Worm (Caenorhabditis elegans): ENCODE data around the gene F46B6.4.
A peak's percentile ranks its signal among the peaks of the same experiment; 100 is the strongest.

The F46B6.4 gene

DNA sequence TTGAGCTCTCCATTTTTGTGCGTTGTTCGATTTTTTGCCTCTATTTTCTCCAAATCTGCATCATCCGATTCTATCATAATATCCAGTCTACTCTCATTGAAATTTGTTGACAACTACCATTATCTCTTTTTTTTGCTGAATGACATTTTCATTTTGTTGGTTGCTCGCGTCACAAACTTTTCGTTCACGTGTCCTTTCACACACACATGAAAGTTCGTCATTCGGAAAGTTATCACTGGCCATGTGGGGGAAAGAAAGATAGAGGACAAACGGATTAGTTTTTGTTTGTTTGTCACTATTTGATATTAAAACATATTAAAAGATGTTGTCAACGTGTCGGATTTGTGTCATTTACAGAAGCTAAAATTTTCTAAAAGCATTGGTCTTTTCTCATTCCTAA is 15.7 kb upstream of the F46B6.4 start:
- TF ChIP-seq dmd-6 (GFP tag; IDR thresholded peaks at IDR 0.05): peak; percentile 56
- TF ChIP-seq Y48G9A.11 (GFP tag; IDR thresholded peaks at IDR 0.05): no peak
- peak; percentile 65 for TF ChIP-seq dve-1 (tag; optimal IDR thresholded peaks at IDR 0.05; ENCODE audit: insufficient read depth)
- TF ChIP-seq F44E2.7 (GFP tag; IDR thresholded peaks at IDR 0.05): no peak

DNA sequence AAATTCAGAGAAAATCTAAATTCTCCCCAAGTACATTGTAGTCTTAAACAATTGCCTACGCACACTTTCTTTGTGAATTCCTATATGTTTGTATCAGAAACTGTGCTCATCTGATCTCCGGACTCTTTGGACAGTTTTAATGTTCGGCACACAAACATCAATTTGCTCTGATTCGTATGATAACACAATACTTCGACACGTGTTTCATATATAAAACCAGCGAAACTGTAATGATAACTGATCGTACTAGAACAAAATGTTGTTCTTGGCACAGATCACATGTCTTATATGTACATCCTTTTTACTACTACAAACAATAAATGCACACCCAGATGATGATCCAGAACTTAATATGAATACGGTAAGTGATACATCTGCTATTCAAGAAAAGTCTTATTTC is 12.0 kb upstream of the F46B6.4 start, which contains the start of gene lipl-2:
TSS of gene lipl-2 (plus strand) at position 236 of the 400 bp plus-strand sequence.
- TF ChIP-seq mxl-3 (GFP tag; optimal IDR thresholded peaks at IDR 0.05) (peak; percentile 32), mxl-2 (GFP tag; conservative IDR thresholded peaks at IDR 0.05) (no peak), T20F7.1 (GFP tag; optimal IDR thresholded peaks at IDR 0.05) (peak; percentile 33), daf-16 (GFP tag; optimal IDR thresholded peaks at IDR 0.05) (no peak), daf-16 (tag; optimal IDR thresholded peaks at IDR 0.05) (peak; percentile 90), nhr-28 (tag; optimal IDR thresholded peaks at IDR 0.05) (peak; percentile 92), hlh-11 (tag; optimal IDR thresholded peaks at IDR 0.05) (peak; percentile 82), dve-1 (tag; optimal IDR thresholded peaks at IDR 0.05; ENCODE audit: insufficient read depth) (peak; percentile 92), php-3 (GFP tag; IDR thresholded peaks at IDR 0.05) (peak; percentile 69), dmd-6 (GFP tag; IDR thresholded peaks at IDR 0.05) (peak; percentile 79), aly-2 (tag; optimal IDR thresholded peaks at IDR 0.05) (no peak), unc-62 (GFP tag; optimal IDR thresholded peaks at IDR 0.05 in 1 of 2) (peak in 1 of 2 experiments; percentile 26), unc-62 (tag; optimal IDR thresholded peaks at IDR 0.05) (no peak), nhr-76 (tag; optimal IDR thresholded peaks at IDR 0.05) (no peak), snpc-4 (tag; optimal IDR thresholded peaks at IDR 0.05) (no peak), nhr-111 (GFP tag; optimal IDR thresholded peaks at IDR 0.05) (no peak), hlh-30 (tag; optimal IDR thresholded peaks at IDR 0.05; ENCODE audit: insufficient read depth) (peak; percentile 37), nhr-102 (tag; optimal IDR thresholded peaks at IDR 0.05) (peak; percentile 3), mdl-1 (tag; optimal IDR thresholded peaks at IDR 0.05) (peak in 1 of 2 experiments; percentile 36), nhr-42 (GFP tag; IDR thresholded peaks at IDR 0.05) (peak; percentile 62; the same call in 1 of the 2 replicates), nhr-77 (tag; optimal IDR thresholded peaks at IDR 0.05) (peak; percentile 60), T26A8.4 (GFP tag; IDR thresholded peaks at IDR 0.05) (no peak), gei-8 (GFP tag; optimal IDR thresholded peaks at IDR 0.05) (no peak)

ce11 chrV:9789657-9790261 is 10.4 kb upstream of the F46B6.4 start, which contains the start of gene ztf-7:
TSS of gene ztf-7 (minus strand) at chrV:9789707.
- TF ChIP-seq T26A8.4 (GFP tag; IDR thresholded peaks at IDR 0.05): peak; percentile 96
- TF ChIP-seq R02D3.7 (tag; optimal IDR thresholded peaks at IDR 0.05): no peak
- TF ChIP-seq egl-27 (tag; optimal IDR thresholded peaks at IDR 0.05): no peak
- no peak for TF ChIP-seq unc-62 (GFP tag; optimal IDR thresholded peaks at IDR 0.05 in 1 of 2)
- TF ChIP-seq unc-62 (tag; optimal IDR thresholded peaks at IDR 0.05): no peak
- peak; percentile 70 for TF ChIP-seq zip-2 (tag; optimal IDR thresholded peaks at IDR 0.05)
- TF ChIP-seq saeg-2 (GFP tag; IDR thresholded peaks at IDR 0.05): peak; percentile 93
- TF ChIP-seq daf-19 (GFP tag; conservative IDR thresholded peaks at IDR 0.05): peak; percentile 85
- TF ChIP-seq F10B5.3 (tag; optimal IDR thresholded peaks at IDR 0.05): peak; percentile 79
- TF ChIP-seq ZK337.2 (GFP tag; IDR thresholded peaks at IDR 0.05): no peak; the same call in 1 of the 2 replicates
- TF ChIP-seq ceh-20 (GFP tag; IDR thresholded peaks at IDR 0.05): peak; percentile 96
- TF ChIP-seq ceh-44 (GFP tag; IDR thresholded peaks at IDR 0.05): no peak
- peak; percentile 100 for TF ChIP-seq hlh-30 (tag; optimal IDR thresholded peaks at IDR 0.05; ENCODE audit: insufficient read depth)
- TF ChIP-seq madf-5 (GFP tag; IDR thresholded peaks at IDR 0.05): no peak
- no peak for TF ChIP-seq ceh-82 (tag; optimal IDR thresholded peaks at IDR 0.05)
- peak; percentile 95 for TF ChIP-seq rbr-2 (tag; optimal IDR thresholded peaks at IDR 0.05)
- no peak for TF ChIP-seq pqm-1 (tag; optimal IDR thresholded peaks at IDR 0.05)
- TF ChIP-seq ctbp-1 (GFP tag; IDR thresholded peaks at IDR 0.05): peak; percentile 92
- peak; percentile 69 for TF ChIP-seq jun-1 (tag; optimal IDR thresholded peaks at IDR 0.05)
- TF ChIP-seq nhr-10 (tag; optimal IDR thresholded peaks at IDR 0.05): peak; percentile 60
- TF ChIP-seq nhr-237 (tag; optimal IDR thresholded peaks at IDR 0.05): no peak
- TF ChIP-seq lin-1 (GFP tag; IDR thresholded peaks at IDR 0.05): peak; percentile 93
- no peak; the same call in 1 of the 2 replicates for TF ChIP-seq set-16 (GFP tag; IDR thresholded peaks at IDR 0.05)
- no peak for TF ChIP-seq Y75B8A.6 (GFP tag; IDR thresholded peaks at IDR 0.05)
- peak; percentile 55; the same call in 1 of the 2 replicates for TF ChIP-seq D1046.2 (GFP tag; IDR thresholded peaks at IDR 0.05)
- TF ChIP-seq daf-16 (GFP tag; optimal IDR thresholded peaks at IDR 0.05): peak; percentile 55 to 97
- peak; percentile 80 for TF ChIP-seq daf-16 (tag; optimal IDR thresholded peaks at IDR 0.05)
- TF ChIP-seq egl-43 (GFP tag; IDR thresholded peaks at IDR 0.05): no peak
- peak; percentile 98 for TF ChIP-seq nhr-11 (tag; optimal IDR thresholded peaks at IDR 0.05)
- TF ChIP-seq nhr-102 (tag; optimal IDR thresholded peaks at IDR 0.05): peak; percentile 97
